Fruit fly (Drosophila melanogaster): Measurements from ENCODE around the gene Dab.

The Dab gene

DNA sequence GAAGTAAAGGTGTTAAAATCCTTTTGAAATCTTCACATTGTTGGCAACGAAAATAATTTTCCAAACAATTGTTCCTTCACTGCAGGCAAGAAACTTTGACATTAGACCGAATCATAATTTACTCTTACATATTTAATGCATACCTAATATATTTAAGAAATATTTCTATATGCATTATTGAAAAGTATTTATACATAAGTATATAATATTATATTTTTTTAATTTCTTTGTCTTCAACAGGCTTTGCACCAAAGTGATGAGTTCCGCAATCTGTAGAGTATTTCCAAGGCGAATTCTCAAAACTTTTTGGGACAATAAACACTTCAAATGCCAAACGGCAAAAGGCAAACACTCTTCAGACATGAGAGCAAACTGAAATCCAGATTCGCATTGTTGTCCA lies 14.9 kb upstream of the Dab start (continued):
- no peak for TF ChIP-seq chinmo (GFP tag; IDR thresholded peaks at IDR 0.05; ENCODE audit: partially characterized antibody)
- no peak for TF ChIP-seq CG14965 (GFP tag; optimal IDR thresholded peaks at IDR 0.05; ENCODE audit: borderline replicate concordance)
- TF ChIP-seq oc (tag; optimal IDR thresholded peaks at IDR 0.05): no peak
- peak; percentile 19 for TF ChIP-seq CG3407 (GFP tag; optimal IDR thresholded peaks at IDR 0.05)
- peak; percentile 65 for TF ChIP-seq CG15269 (tag; optimal IDR thresholded peaks at IDR 0.05)
- TF ChIP-seq Mrtf (GFP tag; IDR thresholded peaks at IDR 0.05): no peak
- TF ChIP-seq vvl (GFP tag; IDR thresholded peaks at IDR 0.05): peak; percentile 60
- TF ChIP-seq Bteb2 (GFP tag; optimal IDR thresholded peaks at IDR 0.05): no peak
- TF ChIP-seq fd3F (GFP tag; optimal IDR thresholded peaks at IDR 0.05): peak; percentile 31
- TF ChIP-seq esg (GFP tag; conservative IDR thresholded peaks at IDR 0.05): peak; percentile 46; the same call in 1 of the 2 replicates
- peak; percentile 7 for TF ChIP-seq caup (GFP tag; optimal IDR thresholded peaks at IDR 0.05; ENCODE audit: severe bottlenecking)
- no peak for TF ChIP-seq CG2199 (GFP tag; IDR thresholded peaks at IDR 0.05)
- TF ChIP-seq en (GFP tag; optimal IDR thresholded peaks at IDR 0.05): no peak
- no peak for TF ChIP-seq Ets97D (GFP tag; optimal IDR thresholded peaks at IDR 0.05)
- TF ChIP-seq lilli (GFP tag; optimal IDR thresholded peaks at IDR 0.05): no peak
- TF ChIP-seq CG6254 (GFP tag; optimal IDR thresholded peaks at IDR 0.05): no peak
- TF ChIP-seq gcm2 (GFP tag; optimal IDR thresholded peaks at IDR 0.05): no peak
- TF ChIP-seq hth (optimal IDR thresholded peaks at IDR 0.05): no peak
- no peak for TF ChIP-seq pho (GFP tag; optimal IDR thresholded peaks at IDR 0.05)
- peak; percentile 72 for TF ChIP-seq row (GFP tag; IDR thresholded peaks at IDR 0.05)
- no peak for TF ChIP-seq Dip2 (GFP tag; IDR thresholded peaks at IDR 0.05)
- TF ChIP-seq Hr51 (GFP tag; optimal IDR thresholded peaks at IDR 0.05): peak in 1 of 2 experiments; percentile 72
- peak; percentile 42 for TF ChIP-seq unpg (GFP tag; optimal IDR thresholded peaks at IDR 0.05)
- no peak for TF ChIP-seq Tbp (GFP tag; optimal IDR thresholded peaks at IDR 0.05)
- TF ChIP-seq Scr (GFP tag; IDR thresholded peaks at IDR 0.05; ENCODE audit: partially characterized antibody): no peak
- TF ChIP-seq CG13296 (GFP tag; optimal IDR thresholded peaks at IDR 0.05): peak; percentile 46
- TF ChIP-seq CG4854 (GFP tag; optimal IDR thresholded peaks at IDR 0.05): no peak
- no peak for TF ChIP-seq sr (GFP tag; IDR thresholded peaks at IDR 0.05)
- no peak for TF ChIP-seq CG17328 (GFP tag; IDR thresholded peaks at IDR 0.05)
- TF ChIP-seq CG15696 (tag; optimal IDR thresholded peaks at IDR 0.05): no peak
- TF ChIP-seq CG6813 (GFP tag; optimal IDR thresholded peaks at IDR 0.05): no peak
- no peak for TF ChIP-seq CG7963 (GFP tag; IDR thresholded peaks at IDR 0.05; ENCODE audit: partially characterized antibody)
- TF ChIP-seq nmo (GFP tag; optimal IDR thresholded peaks at IDR 0.05): peak; percentile 53
- TF ChIP-seq kah (GFP tag; optimal IDR thresholded peaks at IDR 0.05): no peak
- no peak for TF ChIP-seq CG11456 (GFP tag; IDR thresholded peaks at IDR 0.05)
- TF ChIP-seq C15 (GFP tag; IDR thresholded peaks at IDR 0.05): no peak
- no peak for TF ChIP-seq Opbp (GFP tag; IDR thresholded peaks at IDR 0.05; ENCODE audit: partially characterized antibody)
- no peak for TF ChIP-seq Sry-β (GFP tag; optimal IDR thresholded peaks at IDR 0.05)
- peak; percentile 41; the same call in 1 of the 2 replicates for TF ChIP-seq E2f2 (GFP tag; IDR thresholded peaks at IDR 0.05)
- TF ChIP-seq CG7786 (GFP tag; optimal IDR thresholded peaks at IDR 0.05): no peak
- TF ChIP-seq CG15601 (tag; optimal IDR thresholded peaks at IDR 0.05): peak; percentile 4
- no peak for TF ChIP-seq Abd-B (GFP tag; optimal IDR thresholded peaks at IDR 0.05)
- peak; percentile 29 for TF ChIP-seq CG7556 (GFP tag; optimal IDR thresholded peaks at IDR 0.05)
- TF ChIP-seq p53 (GFP tag; optimal IDR thresholded peaks at IDR 0.05): no peak
- TF ChIP-seq wdn (GFP tag; IDR thresholded peaks at IDR 0.05): no peak
- no peak for TF ChIP-seq Camta (GFP tag; optimal IDR thresholded peaks at IDR 0.05)
- no peak for TF ChIP-seq NFAT (GFP tag; IDR thresholded peaks at IDR 0.05)
- TF ChIP-seq fd96Cb (tag; optimal IDR thresholded peaks at IDR 0.05): peak; percentile 57
- no peak for TF ChIP-seq CG7357 (GFP tag; IDR thresholded peaks at IDR 0.05)
- TF ChIP-seq CG34422 (GFP tag; IDR thresholded peaks at IDR 0.05): 0 out of 3 replicates have a peak, but pooled peaks have one; percentile 38
- peak in 1 of 2 experiments; percentile 6 for TF ChIP-seq dpn (GFP tag; optimal IDR thresholded peaks at IDR 0.05)
